Fruit fly (Drosophila melanogaster): ENCODE data around the gene Pdxk.
A peak's percentile ranks its signal among the peaks of the same experiment; 100 is the strongest.

Pdxk gene

DNA sequence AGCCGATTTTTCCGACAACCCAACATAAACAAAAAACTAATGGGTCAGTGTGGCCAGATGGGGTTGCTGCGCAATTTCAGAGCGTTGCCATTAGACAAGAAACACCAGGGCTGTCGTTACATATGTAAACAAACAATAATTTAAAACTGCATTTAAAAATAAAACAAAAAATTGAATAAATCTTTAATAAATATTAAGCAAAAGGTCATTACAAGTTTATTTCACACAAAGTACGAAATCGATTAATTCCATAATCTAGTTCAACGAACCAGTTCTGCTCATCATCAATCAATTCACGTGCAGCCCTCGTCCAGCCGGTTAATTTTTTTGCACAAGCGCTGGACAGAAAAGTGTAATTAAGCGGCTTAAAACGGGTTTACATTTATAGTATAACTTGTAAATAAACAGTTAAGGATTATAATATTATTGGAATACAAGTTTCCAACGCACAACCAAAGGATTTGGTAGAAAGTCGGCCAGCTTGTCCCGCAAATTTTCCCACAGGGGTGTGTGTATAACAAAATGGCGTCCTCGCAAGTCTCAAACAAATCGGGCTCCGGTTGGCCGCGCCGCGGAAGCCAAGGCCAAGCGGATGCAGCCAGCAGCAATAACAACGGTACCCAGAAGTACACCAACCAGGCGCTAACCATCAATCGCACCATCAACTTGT lies 50.8 kb downstream of the Pdxk start, which contains the start of the genes CG4022 and Cpsf5 (continued):
- TF ChIP-seq ey (GFP tag; optimal IDR thresholded peaks at IDR 0.05) = peak; percentile 81

All from whole organism, wandering third instar larva.